Fruit fly (Drosophila melanogaster): Measurements from ENCODE around the gene CG18273.

Gene CG18273

DNA sequence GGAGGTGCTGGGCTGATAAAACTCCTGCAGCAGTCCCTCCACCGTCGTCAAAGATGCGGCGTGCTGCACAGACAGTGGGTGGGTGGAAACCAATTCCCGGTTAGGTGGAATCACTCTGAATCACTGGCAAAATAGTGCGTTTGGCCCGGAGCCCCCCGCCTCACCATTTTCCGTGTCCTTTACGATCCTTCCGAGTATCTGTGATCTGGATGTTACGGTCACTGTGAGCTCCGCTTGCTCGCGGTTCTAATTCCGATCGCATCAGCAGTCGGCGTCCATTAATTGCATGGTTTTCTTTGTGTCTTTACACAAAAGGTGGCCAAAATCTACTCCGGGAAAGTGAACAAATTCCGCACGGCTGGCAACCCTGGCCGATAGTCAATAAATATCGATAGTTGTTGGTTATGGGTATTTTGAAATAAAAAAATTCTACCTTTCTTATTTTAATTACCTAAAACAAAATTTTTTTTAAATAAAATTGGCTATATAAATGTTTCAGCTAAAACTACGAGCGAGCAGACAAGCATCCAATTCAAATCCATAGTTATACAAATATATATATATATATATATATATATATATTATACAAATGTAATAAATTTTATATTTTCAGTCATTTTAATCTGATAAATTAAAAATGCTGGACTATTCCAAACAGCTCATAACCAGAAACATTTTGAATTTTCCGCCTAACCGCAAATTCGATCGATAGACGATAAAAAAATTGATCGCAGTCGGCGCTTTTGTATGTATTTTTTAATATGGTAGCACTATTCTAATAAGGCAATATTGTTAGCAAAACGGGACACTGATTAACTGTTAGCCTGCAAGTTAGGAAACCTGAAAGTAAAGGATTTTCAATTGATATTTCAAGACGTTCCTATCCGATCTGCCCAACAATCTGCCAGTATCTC lies 10.9 kb downstream of the CG18273 start, which contains the start of the genes ebo and CG13373 (continued):
- TF ChIP-seq eve (GFP tag; optimal IDR thresholded peaks at IDR 0.05): no peak
- TF ChIP-seq pita (GFP tag; optimal IDR thresholded peaks at IDR 0.05): no peak
- TF ChIP-seq insv (GFP tag; optimal IDR thresholded peaks at IDR 0.05): peak in 1 of 2 experiments; percentile 71
- TF ChIP-seq CG11398 (GFP tag; optimal IDR thresholded peaks at IDR 0.05): no peak
- TF ChIP-seq CG10979 (tag; optimal IDR thresholded peaks at IDR 0.05): no peak
- no peak for TF ChIP-seq CrebB (tag; optimal IDR thresholded peaks at IDR 0.05)
- no peak for TF ChIP-seq lbe (GFP tag; optimal IDR thresholded peaks at IDR 0.05)
- TF ChIP-seq CG3995 (GFP tag; optimal IDR thresholded peaks at IDR 0.05): no peak
- no peak for TF ChIP-seq pnt (GFP tag; optimal IDR thresholded peaks at IDR 0.05)
- no peak for TF ChIP-seq NfI (GFP tag; optimal IDR thresholded peaks at IDR 0.05)
- no peak for TF ChIP-seq CG1603 (tag; optimal IDR thresholded peaks at IDR 0.05)
- TF ChIP-seq CG6272 (GFP tag; IDR thresholded peaks at IDR 0.05): no peak
- TF ChIP-seq CG10321 (GFP tag; IDR thresholded peaks at IDR 0.05): no peak
- no peak for TF ChIP-seq nau (GFP tag; optimal IDR thresholded peaks at IDR 0.05)
- TF ChIP-seq B-H1 (GFP tag; IDR thresholded peaks at IDR 0.05): no peak
- no peak for TF ChIP-seq CG8478 (optimal IDR thresholded peaks at IDR 0.05)
- TF ChIP-seq CG17186 (GFP tag; optimal IDR thresholded peaks at IDR 0.05): no peak
- no peak for TF ChIP-seq CG17385 (GFP tag; optimal IDR thresholded peaks at IDR 0.05)
- TF ChIP-seq MBD-R2 (GFP tag; IDR thresholded peaks at IDR 0.05): peak; percentile 30; the same call in 1 of the 2 replicates
- TF ChIP-seq fd64A (GFP tag; optimal IDR thresholded peaks at IDR 0.05): no peak
- TF ChIP-seq toy (GFP tag; IDR thresholded peaks at IDR 0.05): no peak
- TF ChIP-seq Elba2 (GFP tag; optimal IDR thresholded peaks at IDR 0.05): peak; percentile 39
- TF ChIP-seq gt (GFP tag; IDR thresholded peaks at IDR 0.05): no peak
- TF ChIP-seq seq (GFP tag; IDR thresholded peaks at IDR 0.05): no peak
- no peak for TF ChIP-seq Optix (GFP tag; IDR thresholded peaks at IDR 0.05)
- TF ChIP-seq CG12769 (tag; optimal IDR thresholded peaks at IDR 0.05): no peak
- no peak for TF ChIP-seq CG10209 (GFP tag; optimal IDR thresholded peaks at IDR 0.05)
- TF ChIP-seq CG9727 (GFP tag; optimal IDR thresholded peaks at IDR 0.05): no peak
- TF ChIP-seq wor (GFP tag; IDR thresholded peaks at IDR 0.05): no peak
- TF ChIP-seq Sox100B (GFP tag; optimal IDR thresholded peaks at IDR 0.05): no peak
- TF ChIP-seq phol (tag; optimal IDR thresholded peaks at IDR 0.05): peak; percentile 34
- peak; percentile 49 for TF ChIP-seq Bgb (GFP tag; IDR thresholded peaks at IDR 0.05; ENCODE audit: partially characterized antibody)
- no peak for TF ChIP-seq Usf (GFP tag; optimal IDR thresholded peaks at IDR 0.05)
- no peak for TF ChIP-seq CG7271 (tag; optimal IDR thresholded peaks at IDR 0.05)
- peak; percentile 56 for TF ChIP-seq bbx (GFP tag; IDR thresholded peaks at IDR 0.05; ENCODE audit: partially characterized antibody)
- no peak for TF ChIP-seq zf30C (GFP tag; optimal IDR thresholded peaks at IDR 0.05)
- no peak for TF ChIP-seq cas (GFP tag; IDR thresholded peaks at IDR 0.05)
- TF ChIP-seq CG33557 (GFP tag; optimal IDR thresholded peaks at IDR 0.05): no peak
- no peak for TF ChIP-seq ATbp (GFP tag; optimal IDR thresholded peaks at IDR 0.05)
- no peak for TF ChIP-seq nerfin-2 (GFP tag; IDR thresholded peaks at IDR 0.05; ENCODE audit: partially characterized antibody)
- TF ChIP-seq CG6654 (GFP tag; optimal IDR thresholded peaks at IDR 0.05): no peak
- no peak for TF ChIP-seq pum (GFP tag; optimal IDR thresholded peaks at IDR 0.05)
- peak; percentile 72 for TF ChIP-seq CG9932 (GFP tag; IDR thresholded peaks at IDR 0.05)
- no peak for TF ChIP-seq Atf3 (GFP tag; optimal IDR thresholded peaks at IDR 0.05)
- TF ChIP-seq psq (GFP tag; optimal IDR thresholded peaks at IDR 0.05): no peak
- TF ChIP-seq Ada2b (GFP tag; IDR thresholded peaks at IDR 0.05): peak; percentile 39
- peak; percentile 28; the same call in 1 of the 2 replicates for TF ChIP-seq vvl (GFP tag; IDR thresholded peaks at IDR 0.05)
- no peak for TF ChIP-seq maf-S (GFP tag; optimal IDR thresholded peaks at IDR 0.05)
- peak; percentile 70 for TF ChIP-seq Rfx (GFP tag; IDR thresholded peaks at IDR 0.05)
- TF ChIP-seq CG15479 (GFP tag; optimal IDR thresholded peaks at IDR 0.05): no peak

Measured in whole organism, embryonic.